Fruit fly (Drosophila melanogaster) whole organism, wandering third instar larva: ENCODE measurements around the gene CG6931.

Source experiments
- Dfd ChIP-seq: fragments of >200 bp; optimal IDR thresholded peaks from 2 replicates; lab custom pipeline; 2017; ENCODE audit warnings: missing biosample characterization, missing genetic modification characterization
- Hr83 ChIP-seq: fragments of 200-300 bp; sonication (Bioruptor generic); optimal IDR thresholded peaks from 2 replicates; lab custom pipeline; 2016; ENCODE audit warnings: missing biosample characterization, mild to moderate bottlenecking, missing genetic modification characterization, moderate library complexity; ENCODE audit not compliant: poor library complexity, severe bottlenecking
- Rel ChIP-seq, 2 experiments: fragments of 200-800 bp; sonication (Bioruptor generic) in 1 of 2; optimal IDR thresholded peaks; 2 replicates in 1 of 2; 3 replicates in 1 of 2; lab custom pipeline; 2016 to 2019; ENCODE audit warnings: mild to moderate bottlenecking in 2 of 2, missing biosample characterization in 2 of 2, missing genetic modification characterization in 2 of 2, moderate library complexity in 1 of 2
- br ChIP-seq: fragments of 200-800 bp; sonication (Bioruptor generic); optimal IDR thresholded peaks from 2 replicates; lab custom pipeline; 2016; ENCODE audit warnings: missing biosample characterization, missing genetic modification characterization
- fru ChIP-seq: fragments of 200-800 bp; sonication (Bioruptor generic); optimal IDR thresholded peaks from 3 replicates; lab custom pipeline; 2016; ENCODE audit warnings: missing biosample characterization, mild to moderate bottlenecking, missing genetic modification characterization
- h ChIP-seq: fragments of 200-800 bp; sonication (Bioruptor generic); optimal IDR thresholded peaks from 3 replicates; lab custom pipeline; 2016; ENCODE audit warnings: missing biosample characterization, mild to moderate bottlenecking, missing genetic modification characterization
- lola ChIP-seq: fragments of >200 bp; optimal IDR thresholded peaks from 2 replicates; lab custom pipeline; 2017; ENCODE audit warnings: missing biosample characterization, missing genetic modification characterization
- pan ChIP-seq: fragments of >200 bp; optimal IDR thresholded peaks from 2 replicates; lab custom pipeline; 2017
- psq ChIP-seq: fragments of 200-800 bp; sonication (Bioruptor generic); optimal IDR thresholded peaks from 3 replicates; lab custom pipeline; 2017; ENCODE audit warnings: missing biosample characterization, mild to moderate bottlenecking, missing genetic modification characterization, moderate library complexity

dm6 chr3L:12028534-12029029 is 38.0 kb downstream of the CG6931 start:
- TF ChIP-seq fru (no peak), pan (lab: Kevin White, UChicago) (no peak), psq (GFP tag; lab: Kevin White, UChicago) (no peak), Rel (GFP tag; optimal IDR thresholded peaks at IDR 0.05; lab: Kevin White, UChicago) (no peak), Rel (tag; optimal IDR thresholded peaks at IDR 0.05; lab: Kevin White, UChicago) (no peak), br (GFP tag; lab: Kevin White, UChicago) (no peak), h (GFP tag; lab: Kevin White, UChicago) (no peak), Dfd (GFP tag; lab: Kevin White, UChicago) (no peak), Hr83 (GFP tag; lab: Kevin White, UChicago) (no peak), lola (GFP tag; lab: Kevin White, UChicago) (no peak)
